Worm (Caenorhabditis elegans): ENCODE measurements around the gene K11C4.2.

The K11C4.2 gene

DNA sequence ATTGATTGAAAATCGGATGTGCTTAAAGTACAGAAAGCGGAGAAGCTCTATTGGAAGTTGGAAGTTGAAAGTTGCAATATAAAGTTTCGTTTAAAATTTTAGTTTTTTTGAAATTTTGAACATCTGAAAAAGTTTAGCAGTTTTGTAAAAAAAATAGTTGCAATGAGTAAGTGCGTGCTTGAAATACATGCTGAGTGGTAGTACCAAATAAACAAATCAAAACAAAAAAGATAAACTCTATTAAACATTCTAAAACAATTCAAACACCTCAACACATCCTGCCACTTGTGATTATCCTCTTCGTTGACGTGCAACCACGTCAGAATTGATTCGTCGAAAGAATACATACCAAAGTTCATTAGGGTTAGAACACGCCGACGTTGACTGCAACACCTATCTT lies 24.4 kb downstream of the K11C4.2 start:
- TF ChIP-seq ceh-36 (tag; optimal IDR thresholded peaks at IDR 0.05) (no peak), scrt-1 (GFP tag; IDR thresholded peaks at IDR 0.05) (no peak), F13C5.2 (tag; optimal IDR thresholded peaks at IDR 0.05) (no peak), hmg-4 (GFP tag; optimal IDR thresholded peaks at IDR 0.05) (no peak), pes-1 (GFP tag; IDR thresholded peaks at IDR 0.05) (no peak), tbx-11 (GFP tag; IDR thresholded peaks at IDR 0.05) (no peak), ceh-13 (GFP tag; optimal IDR thresholded peaks at IDR 0.05) (no peak)

DNA sequence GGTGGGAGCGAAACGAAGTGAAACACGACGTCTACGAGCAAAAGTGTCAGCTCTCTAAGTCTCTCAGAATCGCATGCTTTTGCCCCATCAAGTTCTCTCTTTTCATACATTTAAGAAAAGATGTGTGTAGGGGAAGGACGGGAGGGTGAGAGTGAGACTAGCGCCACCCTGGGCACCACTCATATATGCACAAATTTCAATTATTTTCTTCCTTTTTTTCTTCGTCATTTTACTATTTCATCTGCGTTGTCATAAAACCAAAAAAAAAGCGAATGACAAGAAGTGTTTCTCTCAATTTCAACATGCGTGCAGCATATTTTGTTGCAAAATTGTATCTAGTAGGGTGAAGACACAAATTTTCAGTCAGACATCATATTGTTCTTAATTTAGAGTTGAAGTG lies 31.8 kb downstream of the K11C4.2 start:
- no peak for TF ChIP-seq aly-1 (tag; optimal IDR thresholded peaks at IDR 0.05)
- no peak for TF ChIP-seq ceh-13 (GFP tag; optimal IDR thresholded peaks at IDR 0.05)
- TF ChIP-seq ets-7 (tag; optimal IDR thresholded peaks at IDR 0.05), result no peak
- no peak for TF ChIP-seq pes-1 (GFP tag; IDR thresholded peaks at IDR 0.05)
- TF ChIP-seq flt-1 (GFP tag; IDR thresholded peaks at IDR 0.05), result no peak
- TF ChIP-seq ama-1 (optimal IDR thresholded peaks at IDR 0.05), result no peak
- no peak for TF ChIP-seq F13C5.2 (tag; optimal IDR thresholded peaks at IDR 0.05)
- TF ChIP-seq tbx-11 (GFP tag; IDR thresholded peaks at IDR 0.05), result no peak
- no peak for TF ChIP-seq tra-4 (tag; optimal IDR thresholded peaks at IDR 0.05)
- no peak for TF ChIP-seq B0310.2 (tag; optimal IDR thresholded peaks at IDR 0.05)
- TF ChIP-seq hmbx-1 (tag; optimal IDR thresholded peaks at IDR 0.05), result no peak
- TF ChIP-seq hnd-1 (tag; optimal IDR thresholded peaks at IDR 0.05), result no peak
- no peak for TF ChIP-seq tbx-37 (GFP tag; conservative IDR thresholded peaks at IDR 0.05)

DNA sequence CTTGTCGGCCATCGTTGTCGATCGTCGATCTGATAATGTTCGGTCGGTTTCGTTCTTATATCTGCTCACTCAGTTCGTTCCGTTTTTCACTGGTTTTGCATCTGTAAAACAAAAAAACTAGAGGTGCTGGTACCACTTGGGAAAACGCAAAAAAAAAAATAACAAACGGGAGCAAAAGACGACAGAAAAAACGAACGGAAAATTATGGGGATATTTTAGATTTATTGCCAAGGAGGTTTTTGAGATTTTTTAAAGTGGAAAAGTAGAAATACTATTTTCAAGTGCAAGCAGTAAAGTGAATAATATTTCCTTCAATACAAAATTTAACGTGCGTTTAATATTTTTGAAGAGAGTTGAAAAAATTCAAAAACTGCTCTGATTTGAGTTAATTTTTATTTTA lies 34.1 kb downstream of the K11C4.2 start, which contains the start of gene unc-68:
Gene unc-68 (minus strand): TSS at position 101 of the 400 bp plus-strand sequence.
- TF ChIP-seq aly-1 (tag; optimal IDR thresholded peaks at IDR 0.05), result no peak

DNA sequence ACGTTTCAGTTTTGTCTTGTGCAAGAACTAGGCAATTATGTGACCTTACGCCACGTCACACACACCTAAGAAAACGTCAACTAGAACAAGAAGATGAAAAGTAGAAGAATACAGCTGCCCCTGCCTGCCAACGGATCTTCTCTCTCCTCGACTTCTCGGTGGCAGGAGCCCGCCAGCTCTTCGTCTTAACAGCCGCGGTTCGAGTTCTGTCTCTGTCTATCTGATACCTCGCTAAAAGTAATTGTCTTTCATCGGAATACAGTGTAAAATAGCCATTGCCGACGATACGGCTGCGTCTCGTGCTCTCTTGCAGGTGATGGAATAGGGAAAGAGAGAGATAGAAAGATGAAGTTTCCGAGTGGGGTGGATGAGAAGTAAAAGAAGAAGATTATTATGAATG lies 35.4 kb downstream of the K11C4.2 start:
- TF ChIP-seq ceh-13 (GFP tag; optimal IDR thresholded peaks at IDR 0.05) (no peak), hmg-4 (GFP tag; optimal IDR thresholded peaks at IDR 0.05) (no peak), B0310.2 (tag; optimal IDR thresholded peaks at IDR 0.05) (no peak), sea-1 (GFP tag; conservative IDR thresholded peaks at IDR 0.05) (no peak), tbx-37 (GFP tag; conservative IDR thresholded peaks at IDR 0.05) (no peak), scrt-1 (GFP tag; IDR thresholded peaks at IDR 0.05) (no peak), pes-1 (GFP tag; IDR thresholded peaks at IDR 0.05) (no peak), hnd-1 (tag; optimal IDR thresholded peaks at IDR 0.05) (no peak), ceh-36 (tag; optimal IDR thresholded peaks at IDR 0.05) (no peak), ets-7 (tag; optimal IDR thresholded peaks at IDR 0.05) (no peak), tbx-11 (GFP tag; IDR thresholded peaks at IDR 0.05) (no peak), flt-1 (GFP tag; IDR thresholded peaks at IDR 0.05) (no peak), F13C5.2 (tag; optimal IDR thresholded peaks at IDR 0.05) (no peak), tra-4 (tag; optimal IDR thresholded peaks at IDR 0.05) (no peak), aly-1 (tag; optimal IDR thresholded peaks at IDR 0.05) (no peak), hmbx-1 (tag; optimal IDR thresholded peaks at IDR 0.05) (no peak), ama-1 (optimal IDR thresholded peaks at IDR 0.05) (no peak)

DNA sequence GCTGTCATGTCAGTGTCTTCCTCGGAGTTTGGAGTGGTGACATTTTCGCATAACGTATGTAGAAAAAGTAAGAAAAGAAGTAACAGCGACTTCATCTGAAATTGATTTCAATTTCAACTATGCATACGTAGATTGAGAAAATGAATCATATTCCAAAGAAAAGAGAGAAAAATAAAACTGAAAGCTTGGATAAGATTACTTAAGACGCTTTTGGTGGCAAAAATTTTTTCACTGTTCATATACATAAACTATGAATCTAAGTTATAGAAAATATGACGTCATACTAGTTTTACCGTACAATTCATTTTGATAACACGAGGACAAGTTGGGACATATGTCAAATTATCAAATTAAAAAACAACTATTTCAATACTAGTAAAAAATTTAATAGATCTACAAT lies 39.3 kb downstream of the K11C4.2 start, which contains the start of gene lipl-6:
Gene lipl-6 (minus strand): TSS at position 101 of the 400 bp plus-strand sequence.
- TF ChIP-seq tbx-37 (GFP tag; conservative IDR thresholded peaks at IDR 0.05), result no peak
- TF ChIP-seq flt-1 (GFP tag; IDR thresholded peaks at IDR 0.05), result no peak
- TF ChIP-seq sea-1 (GFP tag; conservative IDR thresholded peaks at IDR 0.05), result no peak
- no peak for TF ChIP-seq ets-7 (tag; optimal IDR thresholded peaks at IDR 0.05)
- TF ChIP-seq hnd-1 (tag; optimal IDR thresholded peaks at IDR 0.05), result no peak
- TF ChIP-seq hmbx-1 (tag; optimal IDR thresholded peaks at IDR 0.05), result no peak
- TF ChIP-seq pes-1 (GFP tag; IDR thresholded peaks at IDR 0.05), result no peak
- no peak for TF ChIP-seq scrt-1 (GFP tag; IDR thresholded peaks at IDR 0.05)
- TF ChIP-seq ceh-13 (GFP tag; optimal IDR thresholded peaks at IDR 0.05), result no peak

DNA sequence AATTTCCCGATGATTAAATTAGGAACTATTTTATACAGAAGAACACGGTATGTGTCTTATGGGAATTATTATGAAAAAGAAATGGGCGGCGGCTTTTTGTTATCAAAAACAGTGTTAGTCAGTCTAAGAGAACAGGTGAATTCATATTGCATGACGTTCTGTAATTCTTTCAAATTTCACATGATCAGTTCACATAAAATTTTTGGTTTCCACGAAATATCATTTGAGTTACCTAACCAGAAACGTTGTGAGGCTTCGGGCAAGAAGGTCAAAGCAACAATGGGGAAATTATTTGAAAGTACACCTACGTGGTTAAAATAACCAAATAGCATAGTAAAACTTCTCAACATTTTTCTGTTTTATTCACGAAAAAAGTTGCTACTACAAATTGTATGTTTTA lies 41.0 kb downstream of the K11C4.2 start, which contains the start of gene Y57E12B.10:
Gene Y57E12B.10 (minus strand): TSS at position 101 of the 400 bp plus-strand sequence.
- TF ChIP-seq sea-1 (GFP tag; conservative IDR thresholded peaks at IDR 0.05) (no peak), ets-7 (tag; optimal IDR thresholded peaks at IDR 0.05) (no peak)
